Fruit fly (Drosophila melanogaster): ENCODE measurements around the gene Rh6.

Gene Rh6

DNA sequence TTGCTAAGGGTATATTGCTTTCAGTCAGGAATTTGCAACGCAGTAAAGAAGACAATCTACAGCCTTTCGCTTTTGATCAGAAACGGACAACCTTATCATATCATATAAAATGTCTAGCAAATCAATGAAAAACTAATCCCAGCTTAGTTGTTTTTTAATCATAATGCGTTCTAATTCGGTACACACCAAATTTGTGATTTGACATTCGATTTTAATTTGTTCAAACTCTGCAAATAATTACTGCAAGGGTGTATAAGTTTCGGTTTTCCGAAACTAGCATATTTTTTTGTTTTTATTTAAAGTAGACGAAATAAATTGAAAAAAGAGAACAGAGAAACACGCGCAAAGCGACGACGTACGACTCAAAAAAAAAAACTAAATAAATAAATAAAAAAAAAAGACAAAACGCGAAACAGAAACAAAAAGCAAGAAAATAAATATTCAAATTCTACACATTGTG, 10.2 kb upstream of the Rh6 start:
- no peak for TF ChIP-seq CG7271 (tag; optimal IDR thresholded peaks at IDR 0.05)
- TF ChIP-seq tap (tag; optimal IDR thresholded peaks at IDR 0.05) = peak; percentile 44
- TF ChIP-seq Xbp1 (GFP tag; optimal IDR thresholded peaks at IDR 0.05) = no peak
- TF ChIP-seq CG2712 (tag; optimal IDR thresholded peaks at IDR 0.05) = peak; percentile 59
- TF ChIP-seq CG6813 (GFP tag; optimal IDR thresholded peaks at IDR 0.05) = peak; percentile 29
- TF ChIP-seq sim (GFP tag; IDR thresholded peaks at IDR 0.05) = no peak
- peak; percentile 68 for TF ChIP-seq CG7839 (tag; optimal IDR thresholded peaks at IDR 0.05)
- TF ChIP-seq NC2α (GFP tag; optimal IDR thresholded peaks at IDR 0.05) = no peak
- peak; percentile 65 for TF ChIP-seq Ets65A (GFP tag)
- TF ChIP-seq CG2889 (GFP tag; IDR thresholded peaks at IDR 0.05) = no peak
- TF ChIP-seq bsh (GFP tag; optimal IDR thresholded peaks at IDR 0.05) = no peak
- peak; percentile 65 for TF ChIP-seq lilli (GFP tag; optimal IDR thresholded peaks at IDR 0.05)
- no peak for TF ChIP-seq HLHmδ (GFP tag; optimal IDR thresholded peaks at IDR 0.05)
- no peak for TF ChIP-seq mld (GFP tag; IDR thresholded peaks at IDR 0.05; ENCODE audit: partially characterized antibody)
- peak; percentile 93 for TF ChIP-seq D19A (tag; optimal IDR thresholded peaks at IDR 0.05)
- peak; percentile 21 for TF ChIP-seq CG15514 (GFP tag; optimal IDR thresholded peaks at IDR 0.05)
- TF ChIP-seq Jarid2 (GFP tag; optimal IDR thresholded peaks at IDR 0.05) = no peak
- peak; percentile 69 for TF ChIP-seq CG32532 (GFP tag; IDR thresholded peaks at IDR 0.05)
- peak; percentile 45 for TF ChIP-seq CG7786 (GFP tag; optimal IDR thresholded peaks at IDR 0.05)
- no peak for TF ChIP-seq gce (GFP tag; IDR thresholded peaks at IDR 0.05)
- TF ChIP-seq Lhr (GFP tag; optimal IDR thresholded peaks at IDR 0.05) = no peak
- no peak for TF ChIP-seq ash1 (GFP tag; optimal IDR thresholded peaks at IDR 0.05)
- TF ChIP-seq kni (GFP tag; optimal IDR thresholded peaks at IDR 0.05) = no peak
- TF ChIP-seq CG31441 (GFP tag; IDR thresholded peaks at IDR 0.05) = no peak
- TF ChIP-seq Atf-2 (GFP tag; optimal IDR thresholded peaks at IDR 0.05) = peak; percentile 20
- no peak for TF ChIP-seq CG3163 (GFP tag; optimal IDR thresholded peaks at IDR 0.05)
- no peak for TF ChIP-seq croc (GFP tag; conservative IDR thresholded peaks at IDR 0.05)
- peak; percentile 44 for TF ChIP-seq CG18599 (GFP tag; optimal IDR thresholded peaks at IDR 0.05)
- no peak for TF ChIP-seq pnt (GFP tag; optimal IDR thresholded peaks at IDR 0.05)
- no peak for TF ChIP-seq CG8478 (optimal IDR thresholded peaks at IDR 0.05)
- TF ChIP-seq CG15479 (GFP tag; optimal IDR thresholded peaks at IDR 0.05) = no peak
- TF ChIP-seq peb (GFP tag; IDR thresholded peaks at IDR 0.05) = no peak
- TF ChIP-seq so (GFP tag; IDR thresholded peaks at IDR 0.05) = 0 out of 3 replicates have a peak, but pooled peaks have one; percentile 42
- no peak for TF ChIP-seq Nf-YB (GFP tag; optimal IDR thresholded peaks at IDR 0.05)
- peak; percentile 46 for TF ChIP-seq dmrt99B (tag; optimal IDR thresholded peaks at IDR 0.05)
- TF ChIP-seq phol (tag; optimal IDR thresholded peaks at IDR 0.05) = peak; percentile 48
- TF ChIP-seq CG6654 (GFP tag; optimal IDR thresholded peaks at IDR 0.05) = no peak
- peak; percentile 8 for TF ChIP-seq disco-r (GFP tag; optimal IDR thresholded peaks at IDR 0.05)
- TF ChIP-seq CG11560 (tag; IDR thresholded peaks at IDR 0.05) = 0 out of 3 replicates have a peak, but pooled peaks have one; percentile 9
- peak; percentile 76 for TF ChIP-seq zfh2 (GFP tag; optimal IDR thresholded peaks at IDR 0.05)
- peak; percentile 34 for TF ChIP-seq CG13775 (GFP tag; optimal IDR thresholded peaks at IDR 0.05)
- no peak for TF ChIP-seq CG14860 (GFP tag; IDR thresholded peaks at IDR 0.05; ENCODE audit: partially characterized antibody)
- TF ChIP-seq grn (GFP tag; optimal IDR thresholded peaks at IDR 0.05) = no peak
- peak; percentile 44 for TF ChIP-seq CG4282 (GFP tag; optimal IDR thresholded peaks at IDR 0.05)
- TF ChIP-seq CG12155 (GFP tag; optimal IDR thresholded peaks at IDR 0.05) = peak; percentile 35
- peak; percentile 21 for TF ChIP-seq CG12219 (GFP tag; optimal IDR thresholded peaks at IDR 0.05)
- peak; percentile 26 for TF ChIP-seq CG15696 (tag; optimal IDR thresholded peaks at IDR 0.05)
- TF ChIP-seq luna (GFP tag; optimal IDR thresholded peaks at IDR 0.05) = no peak
- peak; percentile 50 for TF ChIP-seq CG8924 (tag; optimal IDR thresholded peaks at IDR 0.05)
- TF ChIP-seq CG34376 (GFP tag; optimal IDR thresholded peaks at IDR 0.05) = no peak
- TF ChIP-seq Xrp1 (GFP tag; IDR thresholded peaks at IDR 0.05) = peak; percentile 35; the same call in 1 of the 2 replicates
